Worm (Caenorhabditis elegans) whole organism, young adult: ENCODE results near the gene K07F5.7.

ENCODE experiments used
- Y53F4B.3 ChIP-seq: fragments of 200-800 bp; sonication (Bioruptor generic); IDR thresholded peaks from 2 replicates; pipeline ENCODE4 v1.3.6; 2022; ENCODE audit warnings: missing genetic modification reagents, missing genetic modification characterization, missing compliant biosample characterization
- pha-4 ChIP-seq: fragments of 150-350 bp; sonication (generic microtip); optimal IDR thresholded peaks from 2 replicates; lab custom pipeline; 2014; ENCODE audit warnings: missing biosample characterization, missing genetic modification reagents, missing genetic modification characterization

- TF ChIP-seq pha-4 (tag; lab: Kevin White, UChicago) (no peak), Y53F4B.3 (GFP tag; lab: Robert Waterston, UW) (no peak)
Measured at ce11 chrIV:9833337-9833736, 14.6 kb downstream of the K07F5.7 start.
